Fruit fly (Drosophila melanogaster) whole organism, wandering third instar larva: ENCODE results near the gene CG46465.

Experiments used
- Mio ChIP-seq: sonication (Bioruptor generic); optimal IDR thresholded peaks from 2 replicates; lab custom pipeline; 2016; ENCODE audit warnings: missing biosample characterization, missing genetic modification characterization
- Myc ChIP-seq: fragments of >200 bp; optimal IDR thresholded peaks from 2 replicates; lab custom pipeline; 2017

- TF ChIP-seq Myc = no peak
- no peak for TF ChIP-seq Mio (GFP tag; lab: Kevin White, UChicago)
These were observed 32.4 kb downstream of the CG46465 start for dm6 chr2L:19024744-19025059.
